Worm (Caenorhabditis elegans) whole organism, L1 larva: ENCODE measurements around the gene F28F5.6.

ENCODE experiments used
- ceh-90 ChIP-seq: sonication (generic microtip); optimal IDR thresholded peaks from 2 replicates; lab custom pipeline; 2016; ENCODE audit warnings: missing genetic modification characterization, missing compliant biosample characterization
- ces-1 ChIP-seq: fragments of 150-350 bp; optimal IDR thresholded peaks from 2 replicates; lab custom pipeline; 2014; ENCODE audit warnings: missing biosample characterization, missing genetic modification reagents, missing genetic modification characterization
- dsc-1 ChIP-seq: sonication (generic microtip); optimal IDR thresholded peaks from 2 replicates; lab custom pipeline; 2016; ENCODE audit warnings: mild to moderate bottlenecking, missing genetic modification characterization, missing compliant biosample characterization
- egl-27 ChIP-seq, 2 experiments: fragments of 150-350 bp in 1 of 2; sonication (generic microtip); optimal IDR thresholded peaks; 3 replicates each; lab custom pipeline; 2017 to 2018; ENCODE audit warnings: missing biosample characterization in 2 of 2, missing genetic modification characterization in 2 of 2, missing genetic modification reagents in 2 of 2
- elt-3 ChIP-seq, 6 experiments: fragments of 150-350 bp in 1 of 6; sonication (generic microtip); optimal IDR thresholded peaks; 2 replicates each; lab custom pipeline; 2017 to 2018; ENCODE audit warnings: missing biosample characterization in 6 of 6, missing genetic modification characterization in 6 of 6, inconsistent platforms in 1 of 6
- lsy-2 ChIP-seq, 2 experiments: fragments of 150-350 bp; optimal IDR thresholded peaks; 2 replicates each; lab custom pipeline; 2014; ENCODE audit warnings: missing biosample characterization in 2 of 2, missing genetic modification characterization in 2 of 2
- mdl-1 ChIP-seq, 2 experiments: fragments of 150-350 bp; optimal IDR thresholded peaks; 2 replicates each; lab custom pipeline; 2014 to 2017; ENCODE audit warnings: missing biosample characterization in 2 of 2, missing genetic modification characterization in 2 of 2, inconsistent platforms in 1 of 2
- mep-1 ChIP-seq: fragments of 150-350 bp; optimal IDR thresholded peaks from 2 replicates; lab custom pipeline; 2014; ENCODE audit warnings: missing biosample characterization, missing genetic modification characterization
- nhr-76 ChIP-seq: sonication (generic microtip); optimal IDR thresholded peaks from 2 replicates; lab custom pipeline; 2017; ENCODE audit warnings: missing biosample characterization, missing genetic modification characterization
- nhr-85 ChIP-seq: sonication (generic microtip); peaks from one replicate; lab custom pipeline; 2016; ENCODE audit warnings: missing genetic modification characterization, inconsistent platforms, missing compliant biosample characterization

DNA sequence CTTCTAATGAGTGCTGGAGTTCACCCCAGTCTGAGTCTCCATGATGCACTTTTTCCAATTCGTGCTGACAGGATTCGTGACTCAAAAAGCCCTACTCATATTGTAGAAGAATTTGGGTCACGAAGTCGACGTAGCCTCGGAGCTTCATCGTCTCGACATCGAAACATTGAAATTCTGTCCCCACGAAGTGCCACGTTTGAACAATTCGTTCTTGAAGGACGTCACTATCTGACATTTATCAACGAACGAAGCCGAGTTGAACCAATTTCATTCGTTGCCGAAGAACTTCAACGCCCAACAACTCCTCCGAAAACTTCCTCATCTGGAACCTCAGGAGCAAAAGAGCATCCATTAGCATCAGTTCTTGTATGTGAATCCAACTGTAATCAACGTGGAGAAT, 19.9 kb upstream of the F28F5.6 start:
- TF ChIP-seq mdl-1 (tag; optimal IDR thresholded peaks at IDR 0.05; lab: Kevin White, UChicago) (no peak), lsy-2 (tag; optimal IDR thresholded peaks at IDR 0.05; lab: Kevin White, UChicago) (no peak), ces-1 (no peak), dsc-1 (tag; lab: Kevin White, UChicago) (no peak), nhr-76 (tag; lab: Kevin White, UChicago) (no peak), mep-1 (tag; lab: Kevin White, UChicago) (no peak), elt-3 (tag; optimal IDR thresholded peaks at IDR 0.05; lab: Kevin White, UChicago) (no peak), ceh-90 (no peak), nhr-85 (tag; lab: Kevin White, UChicago) (no peak), egl-27 (tag; optimal IDR thresholded peaks at IDR 0.05; lab: Kevin White, UChicago) (no peak)
